Worm (Caenorhabditis elegans) whole organism, young adult: ENCODE measurements around the gene R04A9.6.

Experiments
- B0019.2 ChIP-seq: fragments of 200-800 bp; sonication (Bioruptor generic); conservative IDR thresholded peaks from 2 replicates; pipeline ENCODE4 v1.3.6; 2022; ENCODE audit warnings: missing genetic modification reagents, missing genetic modification characterization, missing compliant biosample characterization
- B0261.1 ChIP-seq: sonication (generic microtip); optimal IDR thresholded peaks from 2 replicates; lab custom pipeline; 2016; ENCODE audit warnings: mild to moderate bottlenecking, missing genetic modification characterization, moderate library complexity, missing compliant biosample characterization
- C17E4.6 ChIP-seq: fragments of 200-800 bp; sonication (Bioruptor generic); IDR thresholded peaks from 2 replicates; pipeline ENCODE4 v1.3.6; 2022; ENCODE audit warnings: missing genetic modification reagents, missing genetic modification characterization, missing compliant biosample characterization
- F23B12.7 ChIP-seq: sonication (generic microtip); optimal IDR thresholded peaks from 2 replicates; lab custom pipeline; 2017; ENCODE audit warnings: missing genetic modification characterization, mild to moderate bottlenecking, missing compliant biosample characterization, antibody characterized with exemption, moderate library complexity; ENCODE audit not compliant: insufficient read depth
- F33H1.4 ChIP-seq: fragments of 200-800 bp; sonication (Bioruptor generic); IDR thresholded peaks from 2 replicates; pipeline ENCODE4 v1.3.6; 2022; ENCODE audit warnings: missing genetic modification reagents, missing genetic modification characterization, missing compliant biosample characterization
- F57A8.1 ChIP-seq: fragments of 200-800 bp; sonication (Bioruptor generic); optimal IDR thresholded peaks from 2 replicates; lab custom pipeline; 2018; ENCODE audit warnings: mild to moderate bottlenecking, missing genetic modification characterization, moderate library complexity, missing compliant biosample characterization
- K11D2.4 ChIP-seq: fragments of 200-800 bp; sonication (Bioruptor generic); IDR thresholded peaks from 2 replicates; pipeline ENCODE4 v1.3.6; 2022; ENCODE audit warnings: missing genetic modification reagents, missing genetic modification characterization, missing compliant biosample characterization
- T07F8.4 ChIP-seq: sonication (generic microtip); optimal IDR thresholded peaks from 2 replicates; lab custom pipeline; 2016; ENCODE audit warnings: mild to moderate bottlenecking, missing genetic modification characterization, moderate library complexity, missing compliant biosample characterization
- ZK185.1 ChIP-seq: sonication (generic microtip); optimal IDR thresholded peaks from 2 replicates; lab custom pipeline; 2016; ENCODE audit warnings: mild to moderate bottlenecking, missing genetic modification characterization, missing compliant biosample characterization; ENCODE audit not compliant: poor library complexity, severe bottlenecking
- aptf-2 ChIP-seq: fragments of 200-800 bp; sonication (Bioruptor generic); conservative IDR thresholded peaks from 2 replicates; pipeline ENCODE4 v1.3.6; 2022; ENCODE audit warnings: missing genetic modification reagents, missing genetic modification characterization, missing compliant biosample characterization
- atf-7 ChIP-seq: sonication (generic microtip); optimal IDR thresholded peaks from 2 replicates; lab custom pipeline; 2017; ENCODE audit warnings: mild to moderate bottlenecking, missing genetic modification characterization, missing compliant biosample characterization
- athp-1 ChIP-seq: sonication (generic microtip); optimal IDR thresholded peaks from 2 replicates; lab custom pipeline; 2017; ENCODE audit warnings: mild to moderate bottlenecking, missing genetic modification characterization, missing compliant biosample characterization
- attf-3 ChIP-seq: fragments of 200-800 bp; sonication (Bioruptor generic); conservative IDR thresholded peaks from 2 replicates; pipeline ENCODE4 v1.3.6; 2022; ENCODE audit warnings: missing genetic modification reagents, missing genetic modification characterization, missing compliant biosample characterization
- bed-1 ChIP-seq: fragments of 200-800 bp; sonication (Bioruptor generic); IDR thresholded peaks from 2 replicates; pipeline ENCODE4 v1.3.6; 2022; ENCODE audit warnings: missing genetic modification reagents, missing genetic modification characterization, missing compliant biosample characterization
- bed-2 ChIP-seq: fragments of 200-800 bp; sonication (Bioruptor generic); IDR thresholded peaks from 2 replicates; pipeline ENCODE4 v1.3.6; 2022; ENCODE audit warnings: missing genetic modification reagents, missing genetic modification characterization, missing compliant biosample characterization
- ccch-3 ChIP-seq: fragments of 200-800 bp; sonication (Bioruptor generic); optimal IDR thresholded peaks from 2 replicates; lab custom pipeline; 2018; ENCODE audit warnings: mild to moderate bottlenecking, missing genetic modification characterization, missing compliant biosample characterization
- chd-7 ChIP-seq: sonication (generic microtip); optimal IDR thresholded peaks from 2 replicates; lab custom pipeline; 2016; ENCODE audit warnings: mild to moderate bottlenecking, missing genetic modification characterization, moderate library complexity, missing compliant biosample characterization
- die-1 ChIP-seq: sonication (generic microtip); optimal IDR thresholded peaks from 2 replicates; lab custom pipeline; 2016; ENCODE audit warnings: missing genotype, mild to moderate bottlenecking, missing genetic modification characterization, missing compliant biosample characterization
- dpff-1 ChIP-seq: sonication (generic microtip); optimal IDR thresholded peaks from 2 replicates; lab custom pipeline; 2017; ENCODE audit warnings: mild to moderate bottlenecking, missing genetic modification characterization, missing compliant biosample characterization
- egl-44 ChIP-seq: fragments of 200-800 bp; sonication (Bioruptor generic); IDR thresholded peaks from 2 replicates; pipeline ENCODE4 v1.3.6; 2022; ENCODE audit warnings: missing genetic modification reagents, missing genetic modification characterization, missing compliant biosample characterization
- egrh-3 ChIP-seq: fragments of 200-800 bp; sonication (Bioruptor generic); IDR thresholded peaks from 2 replicates; pipeline ENCODE4 v1.3.6; 2022; ENCODE audit warnings: missing genetic modification reagents, missing genetic modification characterization, missing compliant biosample characterization
- him-1 ChIP-seq: sonication (generic microtip); optimal IDR thresholded peaks from 2 replicates; lab custom pipeline; 2016; ENCODE audit warnings: missing genotype, missing genetic modification reagents, missing genetic modification characterization, missing compliant biosample characterization
- hmg-1.2 ChIP-seq: fragments of 200-800 bp; sonication (Bioruptor generic); IDR thresholded peaks from 2 replicates; pipeline ENCODE4 v1.3.6; 2022; ENCODE audit warnings: missing genetic modification reagents, missing genetic modification characterization, missing compliant biosample characterization
- hrde-1 ChIP-seq: sonication (generic microtip); optimal IDR thresholded peaks from 2 replicates; lab custom pipeline; 2016; ENCODE audit warnings: missing genetic modification characterization, mild to moderate bottlenecking, missing compliant biosample characterization, moderate library complexity, missing genotype, missing genetic modification reagents, borderline replicate concordance
- hsf-1 ChIP-seq: fragments of 200-800 bp; sonication (Bioruptor generic); IDR thresholded peaks from 2 replicates; pipeline ENCODE4 v1.3.6; 2022; ENCODE audit warnings: missing genetic modification reagents, missing genetic modification characterization, missing compliant biosample characterization
- lag-1 ChIP-seq: fragments of 200-800 bp; sonication (Bioruptor generic); IDR thresholded peaks from 2 replicates; pipeline ENCODE4 v1.3.6; 2022; ENCODE audit warnings: missing genetic modification reagents, missing genetic modification characterization, missing compliant biosample characterization
- let-607 ChIP-seq, 2 experiments: fragments of 200-800 bp in 1 of 2; sonication (Bioruptor generic) in 1 of 2; sonication (generic microtip) in 1 of 2; optimal IDR thresholded peaks; 2 replicates each; lab custom pipeline; 2016 to 2018; ENCODE audit warnings: mild to moderate bottlenecking in 2 of 2, missing compliant biosample characterization in 2 of 2, missing genetic modification characterization in 2 of 2, moderate library complexity in 2 of 2, missing genotype in 1 of 2
- lin-54 ChIP-seq: fragments of 200-800 bp; sonication (Bioruptor generic); optimal IDR thresholded peaks from 2 replicates; lab custom pipeline; 2018; ENCODE audit warnings: mild to moderate bottlenecking, missing genetic modification characterization, missing compliant biosample characterization
- madf-6 ChIP-seq: fragments of 200-800 bp; sonication (Bioruptor generic); IDR thresholded peaks from 2 replicates; pipeline ENCODE4 v1.3.6; 2022; ENCODE audit warnings: missing genetic modification reagents, missing genetic modification characterization, missing compliant biosample characterization
- mcd-1 ChIP-seq: fragments of 200-800 bp; sonication (Bioruptor generic); IDR thresholded peaks from 2 replicates; pipeline ENCODE4 v1.3.6; 2022; ENCODE audit warnings: missing genetic modification reagents, missing genetic modification characterization, missing compliant biosample characterization
- mel-28 ChIP-seq: sonication (generic microtip); optimal IDR thresholded peaks from 2 replicates; lab custom pipeline; 2016; ENCODE audit warnings: borderline replicate concordance, mild to moderate bottlenecking, missing genetic modification characterization, missing compliant biosample characterization
- nfyb-1 ChIP-seq: fragments of 200-800 bp; sonication (Bioruptor generic); IDR thresholded peaks from 2 replicates; pipeline ENCODE4 v1.3.6; 2022; ENCODE audit warnings: missing genetic modification reagents, missing genetic modification characterization, missing compliant biosample characterization
- nhr-27 ChIP-seq: fragments of 200-800 bp; sonication (Bioruptor generic); optimal IDR thresholded peaks from 2 replicates; lab custom pipeline; 2018; ENCODE audit warnings: mild to moderate bottlenecking, missing genetic modification characterization, moderate library complexity, missing compliant biosample characterization
- nhr-80 ChIP-seq: sonication (generic microtip); optimal IDR thresholded peaks from 2 replicates; lab custom pipeline; 2016; ENCODE audit warnings: missing genetic modification characterization, missing compliant biosample characterization
- rec-8 ChIP-seq, 2 experiments: sonication (generic microtip); optimal IDR thresholded peaks; 2 replicates each; lab custom pipeline; 2016; ENCODE audit warnings: mild to moderate bottlenecking in 2 of 2, missing genetic modification characterization in 2 of 2, missing genetic modification reagents in 2 of 2, missing genotype in 2 of 2, missing biosample characterization in 1 of 2, missing compliant biosample characterization in 1 of 2, moderate library complexity in 1 of 2
- snpc-1.1 ChIP-seq: sonication (generic microtip); optimal IDR thresholded peaks from 2 replicates; lab custom pipeline; 2017; ENCODE audit warnings: missing genetic modification characterization, mild to moderate bottlenecking, missing compliant biosample characterization, antibody characterized with exemption, moderate library complexity, missing genotype, missing genetic modification reagents; ENCODE audit not compliant: insufficient read depth
- snpc-1.3 ChIP-seq: sonication (generic microtip); optimal IDR thresholded peaks from 2 replicates; lab custom pipeline; 2017; ENCODE audit warnings: missing genetic modification characterization, mild to moderate bottlenecking, missing compliant biosample characterization, antibody characterized with exemption, moderate library complexity, missing genotype, missing genetic modification reagents; ENCODE audit not compliant: insufficient read depth
- snpc-3.4 ChIP-seq: sonication (generic microtip); optimal IDR thresholded peaks from 2 replicates; lab custom pipeline; 2017; ENCODE audit warnings: missing genetic modification characterization, mild to moderate bottlenecking, missing compliant biosample characterization, antibody characterized with exemption, moderate library complexity, missing genotype, missing genetic modification reagents
- snpc-4 ChIP-seq, 5 experiments: fragments of 150-350 bp in 1 of 5; sonication (generic microtip) in 4 of 5; optimal IDR thresholded peaks; 2 replicates each; lab custom pipeline; 2014 to 2018; ENCODE audit warnings: missing genetic modification characterization in 5 of 5, missing biosample characterization in 3 of 5, antibody characterized with exemption in 2 of 5, mild to moderate bottlenecking in 2 of 5, missing compliant biosample characterization in 2 of 5, missing genotype in 2 of 5, moderate library complexity in 2 of 5, missing genetic modification reagents in 1 of 5
- somi-1 ChIP-seq: fragments of 200-800 bp; sonication (Bioruptor generic); optimal IDR thresholded peaks from 2 replicates; lab custom pipeline; 2018; ENCODE audit warnings: mild to moderate bottlenecking, missing genetic modification characterization, missing compliant biosample characterization
- tbp1 ChIP-seq: fragments of 200-800 bp; sonication (Bioruptor generic); optimal IDR thresholded peaks from 2 replicates; lab custom pipeline; 2018; ENCODE audit warnings: mild to moderate bottlenecking, missing genetic modification characterization, missing compliant biosample characterization
- tlf-1 ChIP-seq: fragments of 200-800 bp; sonication (Bioruptor generic); optimal IDR thresholded peaks from 2 replicates; lab custom pipeline; 2018; ENCODE audit warnings: mild to moderate bottlenecking, missing genetic modification characterization, missing compliant biosample characterization
- xnd-1 ChIP-seq: sonication (generic microtip); optimal IDR thresholded peaks from 2 replicates; lab custom pipeline; 2016; ENCODE audit warnings: missing genotype, missing genetic modification reagents, missing genetic modification characterization, missing compliant biosample characterization
- zfh-2 ChIP-seq: fragments of 200-800 bp; sonication (Bioruptor generic); conservative IDR thresholded peaks from 2 replicates; pipeline ENCODE4 v1.3.6; 2022; ENCODE audit warnings: missing genetic modification reagents, missing genetic modification characterization, missing compliant biosample characterization
- zim-3 ChIP-seq: sonication (generic microtip); optimal IDR thresholded peaks from 2 replicates; lab custom pipeline; 2017; ENCODE audit warnings: mild to moderate bottlenecking, missing genetic modification characterization, moderate library complexity, missing compliant biosample characterization
- ztf-28 ChIP-seq: fragments of 200-800 bp; sonication (Bioruptor generic); IDR thresholded peaks from 2 replicates; pipeline ENCODE4 v1.3.6; 2022; ENCODE audit warnings: missing genetic modification reagents, missing genetic modification characterization, missing compliant biosample characterization
- ztf-6 ChIP-seq: fragments of 200-800 bp; sonication (Bioruptor generic); IDR thresholded peaks from 2 replicates; pipeline ENCODE4 v1.3.6; 2022; ENCODE audit warnings: missing genetic modification reagents, missing genetic modification characterization, missing compliant biosample characterization

R04A9.6 gene

ce11 chrX:440420-440819 lies 43.1 kb downstream of the R04A9.6 start (continued):
- no peak for TF ChIP-seq zfh-2
- no peak for TF ChIP-seq egrh-3 (GFP tag; lab: Robert Waterston, UW)
- peak; percentile 70 for TF ChIP-seq atf-7 (tag; lab: Kevin White, UChicago)
- TF ChIP-seq ZK185.1 (tag; lab: Kevin White, UChicago), result no peak
- peak; percentile 86 to 89 for TF ChIP-seq let-607 (tag; optimal IDR thresholded peaks at IDR 0.05; lab: Kevin White, UChicago)
- no peak for TF ChIP-seq B0261.1
- TF ChIP-seq snpc-4 (GFP tag; optimal IDR thresholded peaks at IDR 0.05; lab: Kevin White, UChicago), result no peak
- no peak for TF ChIP-seq snpc-4 (tag; optimal IDR thresholded peaks at IDR 0.05; lab: Kevin White, UChicago)
- 0 out of 2 replicates have a peak, but pooled peaks have one; percentile 32 for TF ChIP-seq nfyb-1 (GFP tag; lab: Robert Waterston, UW)
- TF ChIP-seq him-1, result no peak
- no peak for TF ChIP-seq K11D2.4 (GFP tag; lab: Robert Waterston, UW)
- no peak for TF ChIP-seq F33H1.4 (GFP tag; lab: Robert Waterston, UW)
- TF ChIP-seq xnd-1 (tag; lab: Kevin White, UChicago), result no peak
- no peak for TF ChIP-seq die-1 (tag; lab: Kevin White, UChicago)
- no peak for TF ChIP-seq mcd-1 (GFP tag; lab: Robert Waterston, UW)
- no peak for TF ChIP-seq F57A8.1 (GFP tag; lab: Kevin White, UChicago)
- TF ChIP-seq T07F8.4 (tag; lab: Kevin White, UChicago), result no peak
- 0 out of 2 replicates have a peak, but pooled peaks have one; percentile 43 for TF ChIP-seq egl-44 (GFP tag; lab: Robert Waterston, UW)
- no peak for TF ChIP-seq bed-2 (GFP tag; lab: Robert Waterston, UW)
- no peak for TF ChIP-seq aptf-2
- no peak for TF ChIP-seq ccch-3 (GFP tag; lab: Kevin White, UChicago)
- no peak for TF ChIP-seq rec-8 (tag; optimal IDR thresholded peaks at IDR 0.05; lab: Kevin White, UChicago)
- no peak for TF ChIP-seq hmg-1.2 (GFP tag; lab: Robert Waterston, UW)
- TF ChIP-seq snpc-1.1 (tag; lab: Kevin White, UChicago), result no peak
- TF ChIP-seq lin-54 (GFP tag; lab: Kevin White, UChicago), result peak; percentile 16
- no peak for TF ChIP-seq somi-1
- TF ChIP-seq tbp1 (GFP tag; lab: Kevin White, UChicago), result peak; percentile 24
- TF ChIP-seq athp-1 (tag; lab: Kevin White, UChicago), result no peak
- no peak for TF ChIP-seq lag-1 (GFP tag; lab: Robert Waterston, UW)
- TF ChIP-seq chd-7 (tag; lab: Kevin White, UChicago), result no peak
- no peak for TF ChIP-seq C17E4.6 (GFP tag; lab: Robert Waterston, UW)
- no peak for TF ChIP-seq ztf-28 (GFP tag; lab: Robert Waterston, UW)
- TF ChIP-seq nhr-27 (tag; lab: Kevin White, UChicago), result no peak
- TF ChIP-seq dpff-1 (tag; lab: Kevin White, UChicago), result no peak
- no peak for TF ChIP-seq mel-28
- no peak for TF ChIP-seq zim-3 (tag; lab: Kevin White, UChicago)
- TF ChIP-seq snpc-1.3, result no peak
- no peak for TF ChIP-seq F23B12.7
- TF ChIP-seq ztf-6 (GFP tag; lab: Robert Waterston, UW), result no peak
- no peak for TF ChIP-seq attf-3 (GFP tag; lab: Robert Waterston, UW)
- no peak for TF ChIP-seq hrde-1 (tag; lab: Kevin White, UChicago)
- TF ChIP-seq hsf-1 (GFP tag; lab: Robert Waterston, UW), result no peak
- TF ChIP-seq bed-1 (GFP tag; lab: Robert Waterston, UW), result no peak
- peak; percentile 2 for TF ChIP-seq tlf-1 (GFP tag; lab: Kevin White, UChicago)
- TF ChIP-seq B0019.2, result no peak
- peak; percentile 88 for TF ChIP-seq nhr-80 (tag; lab: Kevin White, UChicago)
- no peak for TF ChIP-seq madf-6
- TF ChIP-seq snpc-3.4, result no peak
